Worm (Caenorhabditis elegans): ENCODE measurements around the gene srw-32.

srw-32 gene

DNA sequence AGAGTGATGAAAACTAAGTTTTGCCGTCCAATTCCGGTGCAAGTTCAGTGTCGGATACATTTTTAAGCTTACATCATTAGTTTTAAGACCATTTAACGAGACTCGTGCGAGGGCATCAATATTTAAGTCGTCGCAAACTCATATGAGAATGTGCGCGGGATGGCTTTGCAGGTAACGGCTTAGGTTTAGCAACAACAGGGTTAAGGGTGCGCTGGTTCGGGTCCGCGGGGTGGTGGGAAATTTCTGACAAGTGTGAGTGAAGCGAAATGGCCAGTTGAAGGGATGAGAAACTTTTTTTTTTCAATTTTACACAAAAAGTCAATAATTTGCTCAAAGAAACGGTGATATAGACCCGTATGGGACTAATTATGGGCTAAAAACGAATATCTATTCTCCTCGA, 5.2 kb downstream of the srw-32 start:
- TF ChIP-seq ZK546.5 (tag; optimal IDR thresholded peaks at IDR 0.05): no peak
- TF ChIP-seq egl-27 (tag; optimal IDR thresholded peaks at IDR 0.05): no peak
- no peak for TF ChIP-seq mml-1 (tag; optimal IDR thresholded peaks at IDR 0.05)
- TF ChIP-seq egl-5 (tag; optimal IDR thresholded peaks at IDR 0.05): no peak
- TF ChIP-seq nhr-12 (tag; optimal IDR thresholded peaks at IDR 0.05): no peak
- no peak for TF ChIP-seq pha-4 (tag; optimal IDR thresholded peaks at IDR 0.05)

DNA sequence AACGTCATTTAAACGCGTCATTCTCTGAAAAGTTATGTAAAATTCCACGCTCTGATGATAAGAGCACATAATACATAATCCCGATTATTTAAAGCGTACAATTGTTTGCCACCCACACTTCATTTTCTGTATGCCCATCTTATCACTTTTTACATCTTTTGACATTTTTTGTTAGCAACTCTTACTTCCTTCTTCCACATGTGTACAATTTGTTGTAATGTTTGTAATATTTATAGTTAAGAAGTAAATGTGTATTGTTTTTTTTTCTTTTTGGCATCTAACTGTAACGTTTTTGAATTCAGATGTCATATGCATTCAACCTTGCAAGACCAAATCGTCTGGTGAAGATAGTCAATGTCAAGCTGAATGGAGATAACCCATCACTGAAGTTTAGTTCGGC, 12.1 kb downstream of the srw-32 start, which contains the start of gene fbxa-136:
Gene fbxa-136 (plus strand): TSS at position 301 of the 400 bp plus-strand sequence.
- TF ChIP-seq ZK546.5 (tag; optimal IDR thresholded peaks at IDR 0.05): no peak
- TF ChIP-seq nfya-1 (tag; optimal IDR thresholded peaks at IDR 0.05; ENCODE audit: insufficient read depth): no peak
- TF ChIP-seq nhr-23 (tag; optimal IDR thresholded peaks at IDR 0.05): no peak
- no peak for TF ChIP-seq ztf-4 (tag; optimal IDR thresholded peaks at IDR 0.05)
- no peak for TF ChIP-seq lin-39 (tag; optimal IDR thresholded peaks at IDR 0.05)
- no peak for TF ChIP-seq nhr-11 (tag; optimal IDR thresholded peaks at IDR 0.05)
- TF ChIP-seq ceh-9 (tag; optimal IDR thresholded peaks at IDR 0.05): no peak
- peak; percentile 69 for TF ChIP-seq pqm-1 (tag; optimal IDR thresholded peaks at IDR 0.05)
- TF ChIP-seq elt-2 (tag; optimal IDR thresholded peaks at IDR 0.05): peak; percentile 29
- no peak for TF ChIP-seq eor-1 (tag; optimal IDR thresholded peaks at IDR 0.05)
- no peak for TF ChIP-seq egl-5 (tag; optimal IDR thresholded peaks at IDR 0.05)
- no peak for TF ChIP-seq ztf-11 (tag; optimal IDR thresholded peaks at IDR 0.05)

DNA sequence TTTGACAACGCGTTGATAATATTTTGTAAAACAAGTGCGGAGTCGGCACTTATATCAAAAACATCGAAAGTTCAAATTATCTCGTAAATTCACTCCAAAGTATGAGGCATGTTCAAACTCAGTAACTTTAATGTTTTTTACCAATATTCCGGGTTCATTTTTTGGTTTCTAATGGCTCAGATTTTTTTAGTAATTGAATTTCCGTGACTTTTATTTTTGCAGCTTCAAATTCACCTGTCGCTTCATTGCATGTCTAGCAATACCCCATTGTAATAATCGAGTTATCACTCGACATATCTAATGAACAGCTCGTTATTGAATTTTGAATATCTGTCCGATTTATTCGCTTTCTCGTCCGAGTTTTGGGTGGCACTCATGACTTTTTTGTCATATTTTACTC, 19.1 kb downstream of the srw-32 start, which contains the start of gene srz-90:
Gene srz-90 (plus strand): TSS at position 301 of the 400 bp plus-strand sequence.
- no peak for TF ChIP-seq hmg-11 (tag; optimal IDR thresholded peaks at IDR 0.05)
- TF ChIP-seq R02D3.7 (tag; optimal IDR thresholded peaks at IDR 0.05): no peak
- TF ChIP-seq snpc-4 (tag; optimal IDR thresholded peaks at IDR 0.05): no peak
- no peak for TF ChIP-seq ceh-16 (tag; optimal IDR thresholded peaks at IDR 0.05)
- no peak for TF ChIP-seq egl-27 (tag; optimal IDR thresholded peaks at IDR 0.05)
- TF ChIP-seq nhr-25 (tag; optimal IDR thresholded peaks at IDR 0.05): no peak

DNA sequence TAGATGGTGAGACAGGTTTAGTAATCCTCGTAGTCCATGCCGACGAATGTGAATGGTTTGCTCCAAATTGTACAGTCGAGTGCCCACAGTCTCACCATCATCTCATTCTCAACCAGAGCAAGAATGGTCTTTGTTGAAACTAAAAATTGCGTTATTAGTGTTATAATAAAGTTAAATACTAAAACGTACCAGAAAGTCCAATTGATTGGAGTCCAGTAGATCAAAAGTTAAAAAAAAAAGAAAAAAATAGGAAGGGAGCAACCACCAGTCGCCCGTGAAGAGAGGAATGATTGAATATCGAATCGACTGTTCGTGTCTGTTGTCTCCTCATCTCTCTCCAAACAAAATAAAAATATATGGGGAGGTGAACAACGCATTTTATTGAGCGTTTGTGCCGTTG, 21.9 kb downstream of the srw-32 start, which contains the start of gene C18D4.12:
Gene C18D4.12 (minus strand): TSS at position 101 of the 400 bp plus-strand sequence.
- TF ChIP-seq nhr-43 (tag; optimal IDR thresholded peaks at IDR 0.05; ENCODE audit: poor library complexity, severe bottlenecking) (no peak), nhr-28 (tag; optimal IDR thresholded peaks at IDR 0.05) (no peak), ceh-28 (tag; optimal IDR thresholded peaks at IDR 0.05) (no peak), elt-3 (tag; optimal IDR thresholded peaks at IDR 0.05) (no peak), lin-39 (tag; optimal IDR thresholded peaks at IDR 0.05) (no peak), nfya-1 (tag; optimal IDR thresholded peaks at IDR 0.05; ENCODE audit: insufficient read depth) (no peak), snpc-4 (tag; optimal IDR thresholded peaks at IDR 0.05) (no peak), ceh-82 (tag; optimal IDR thresholded peaks at IDR 0.05) (no peak), hmg-11 (tag; optimal IDR thresholded peaks at IDR 0.05) (no peak), ztf-11 (tag; optimal IDR thresholded peaks at IDR 0.05) (no peak), fkh-10 (GFP tag; optimal IDR thresholded peaks at IDR 0.05) (no peak), daf-12 (tag; optimal IDR thresholded peaks at IDR 0.05) (no peak), lsy-12 (tag; optimal IDR thresholded peaks at IDR 0.05) (no peak), jun-1 (tag; optimal IDR thresholded peaks at IDR 0.05) (no peak), ceh-9 (tag; optimal IDR thresholded peaks at IDR 0.05) (no peak), egl-5 (tag; optimal IDR thresholded peaks at IDR 0.05) (no peak), eor-1 (tag; optimal IDR thresholded peaks at IDR 0.05) (no peak)

DNA sequence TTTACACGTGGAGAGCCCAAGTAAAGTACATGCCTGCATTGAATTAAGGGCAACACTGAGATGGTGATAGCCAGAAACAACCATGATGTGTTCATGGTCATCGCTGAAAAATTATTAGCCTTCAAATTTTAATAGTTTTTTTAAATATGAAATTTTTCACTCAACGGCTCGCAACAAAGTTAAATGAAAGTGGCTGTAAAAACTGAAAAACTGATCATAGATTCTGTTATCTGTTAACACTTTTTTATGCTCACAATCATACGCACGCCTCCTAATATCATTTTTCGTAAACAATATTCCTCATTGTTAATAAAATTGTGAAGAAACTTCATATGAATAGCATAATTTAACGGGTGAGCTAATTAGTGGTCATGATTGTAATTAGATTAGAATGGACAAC, 22.8 kb downstream of the srw-32 start, which contains the start of gene C18D4.4:
Gene C18D4.4 (minus strand): TSS at position 101 of the 400 bp plus-strand sequence.
- TF ChIP-seq elt-2 (tag; optimal IDR thresholded peaks at IDR 0.05) (no peak), elt-3 (tag; optimal IDR thresholded peaks at IDR 0.05) (no peak), fkh-10 (GFP tag; optimal IDR thresholded peaks at IDR 0.05) (no peak), jun-1 (tag; optimal IDR thresholded peaks at IDR 0.05) (no peak), fkh-2 (tag; optimal IDR thresholded peaks at IDR 0.05) (no peak), ZK546.5 (tag; optimal IDR thresholded peaks at IDR 0.05) (no peak), nhr-12 (tag; optimal IDR thresholded peaks at IDR 0.05) (no peak), eor-1 (tag; optimal IDR thresholded peaks at IDR 0.05) (no peak), skn-1 (tag; optimal IDR thresholded peaks at IDR 0.05) (no peak), elt-1 (tag; optimal IDR thresholded peaks at IDR 0.05) (no peak), nhr-11 (tag; optimal IDR thresholded peaks at IDR 0.05) (no peak), mml-1 (tag; optimal IDR thresholded peaks at IDR 0.05) (no peak), ceh-28 (tag; optimal IDR thresholded peaks at IDR 0.05) (no peak), unc-39 (tag; optimal IDR thresholded peaks at IDR 0.05) (no peak), R02D3.7 (tag; optimal IDR thresholded peaks at IDR 0.05) (no peak), nhr-25 (tag; optimal IDR thresholded peaks at IDR 0.05) (no peak), daf-12 (tag; optimal IDR thresholded peaks at IDR 0.05) (no peak)
